Fruit fly (Drosophila melanogaster) whole organism, prepupa: ENCODE measurements around the gene Best2.

ENCODE experiments used
- Blimp-1 ChIP-seq: fragments of 200-800 bp; sonication (Bioruptor generic); optimal IDR thresholded peaks from 3 replicates; lab custom pipeline; 2017; ENCODE audit warnings: missing biosample characterization, missing genetic modification characterization, mild to moderate bottlenecking, moderate library complexity, missing genetic modification reagents
- CG10631 ChIP-seq: fragments of 200-800 bp; sonication (Bioruptor generic); optimal IDR thresholded peaks from 2 replicates; lab custom pipeline; 2016; ENCODE audit warnings: missing biosample characterization, missing genetic modification characterization
- CG10669 ChIP-seq: fragments of 200-800 bp; sonication (Bioruptor generic); optimal IDR thresholded peaks from 3 replicates; lab custom pipeline; 2018; ENCODE audit warnings: missing biosample characterization, mild to moderate bottlenecking, missing genetic modification characterization, moderate library complexity
- CG11294 ChIP-seq: fragments of 200-800 bp; sonication (Bioruptor generic); IDR thresholded peaks from 2 replicates; pipeline ENCODE4 v1.3.6; 2022; ENCODE audit warnings: missing biosample characterization, missing genetic modification characterization
- CG11762 ChIP-seq: fragments of 200-800 bp; sonication (Bioruptor generic); optimal IDR thresholded peaks from 3 replicates; lab custom pipeline; 2016; ENCODE audit warnings: missing biosample characterization, missing genetic modification characterization; ENCODE audit not compliant: insufficient read depth
- CG15336 ChIP-seq: fragments of 200-800 bp; sonication (Bioruptor generic); IDR thresholded peaks from 2 replicates; pipeline ENCODE4 v1.3.6; 2022; ENCODE audit warnings: missing biosample characterization, missing genetic modification characterization
- CG31627 ChIP-seq: fragments of 200-800 bp; sonication (Bioruptor generic); optimal IDR thresholded peaks from 3 replicates; lab custom pipeline; 2016; ENCODE audit warnings: missing biosample characterization, missing genetic modification characterization
- CG32006 ChIP-seq: fragments of 200-800 bp; sonication (Bioruptor generic); optimal IDR thresholded peaks from 3 replicates; lab custom pipeline; 2017; ENCODE audit warnings: missing biosample characterization, mild to moderate bottlenecking, missing genetic modification characterization
- CG34406 ChIP-seq: fragments of 200-800 bp; sonication (Bioruptor generic); optimal IDR thresholded peaks from 3 replicates; lab custom pipeline; 2016; ENCODE audit warnings: missing biosample characterization, missing genetic modification characterization
- CG3919 ChIP-seq: fragments of 200-800 bp; sonication (Bioruptor generic); optimal IDR thresholded peaks from 3 replicates; lab custom pipeline; 2016; ENCODE audit warnings: missing biosample characterization, missing genetic modification characterization
- CG6163 ChIP-seq: fragments of 200-800 bp; sonication (Bioruptor generic); IDR thresholded peaks from 3 replicates; pipeline ENCODE4 v1.3.6; 2022; ENCODE audit warnings: missing biosample characterization, missing genetic modification characterization
- CG6276 ChIP-seq: fragments of 200-800 bp; sonication (Bioruptor generic); optimal IDR thresholded peaks from 2 replicates; lab custom pipeline; 2017; ENCODE audit warnings: missing biosample characterization, mild to moderate bottlenecking, missing genetic modification characterization
- CG6792 ChIP-seq: fragments of 200-800 bp; sonication (Bioruptor generic); optimal IDR thresholded peaks from 3 replicates; lab custom pipeline; 2016; ENCODE audit warnings: missing biosample characterization, missing genetic modification characterization
- CG6808 ChIP-seq: fragments of 200-800 bp; sonication (Bioruptor generic); optimal IDR thresholded peaks from 3 replicates; lab custom pipeline; 2017; ENCODE audit warnings: missing biosample characterization, missing genetic modification characterization, mild to moderate bottlenecking, moderate library complexity, missing genetic modification reagents
- CG7368 ChIP-seq: fragments of 200-800 bp; sonication (Bioruptor generic); optimal IDR thresholded peaks from 3 replicates; lab custom pipeline; 2016; ENCODE audit warnings: missing biosample characterization, missing genetic modification characterization
- CG8119 ChIP-seq: fragments of 200-800 bp; sonication (Bioruptor generic); IDR thresholded peaks from 3 replicates; pipeline ENCODE4 v1.3.6; 2022; ENCODE audit warnings: missing biosample characterization, missing genetic modification characterization
- CG8319 ChIP-seq: fragments of 200-800 bp; sonication (Bioruptor generic); optimal IDR thresholded peaks from 3 replicates; lab custom pipeline; 2016; ENCODE audit warnings: missing biosample characterization, missing genetic modification characterization
- CG8632 ChIP-seq: fragments of 200-800 bp; sonication (Bioruptor generic); optimal IDR thresholded peaks from 3 replicates; lab custom pipeline; 2016; ENCODE audit warnings: missing biosample characterization, missing genetic modification characterization
- Eip75B ChIP-seq: fragments of 200-800 bp; sonication (Bioruptor generic); optimal IDR thresholded peaks from 3 replicates; lab custom pipeline; 2016; ENCODE audit warnings: missing biosample characterization, missing genetic modification characterization
- Ets21C ChIP-seq: fragments of 200-800 bp; sonication (Bioruptor generic); optimal IDR thresholded peaks from 3 replicates; lab custom pipeline; 2016; ENCODE audit warnings: missing biosample characterization, missing genetic modification characterization
- Ets96B ChIP-seq: fragments of 200-800 bp; optimal IDR thresholded peaks from 2 replicates; lab custom pipeline; 2019; ENCODE audit warnings: missing biosample characterization, mild to moderate bottlenecking, missing genetic modification characterization, moderate library complexity
- Gug ChIP-seq: fragments of 200-800 bp; sonication (Bioruptor generic); IDR thresholded peaks from 2 replicates; pipeline ENCODE4 v1.3.6; 2022; ENCODE audit warnings: missing biosample characterization, missing genetic modification characterization
- Hr38 ChIP-seq: sonication (Bioruptor generic); optimal IDR thresholded peaks from 2 replicates; lab custom pipeline; 2016; ENCODE audit warnings: missing biosample characterization, missing genetic modification characterization
- Hr39 ChIP-seq: fragments of 200-800 bp; sonication (Bioruptor generic); optimal IDR thresholded peaks from 2 replicates; lab custom pipeline; 2016; ENCODE audit warnings: missing biosample characterization, missing genetic modification characterization
- Met ChIP-seq: fragments of 200-800 bp; sonication (Bioruptor generic); optimal IDR thresholded peaks from 3 replicates; lab custom pipeline; 2016; ENCODE audit warnings: missing biosample characterization, missing genetic modification characterization
- OdsH ChIP-seq: fragments of 200-800 bp; sonication (Bioruptor generic); optimal IDR thresholded peaks from 3 replicates; lab custom pipeline; 2016; ENCODE audit warnings: missing biosample characterization, missing genetic modification characterization
- Smox ChIP-seq: fragments of 200-800 bp; sonication (Bioruptor generic); optimal IDR thresholded peaks from 3 replicates; lab custom pipeline; 2016; ENCODE audit warnings: missing biosample characterization, missing genetic modification characterization
- Sox102F ChIP-seq: fragments of 200-800 bp; sonication (Bioruptor generic); optimal IDR thresholded peaks from 2 replicates; lab custom pipeline; 2016; ENCODE audit warnings: missing biosample characterization, mild to moderate bottlenecking, missing genetic modification characterization
- Sox14 ChIP-seq: fragments of 200-800 bp; sonication (Bioruptor generic); optimal IDR thresholded peaks from 3 replicates; lab custom pipeline; 2016; ENCODE audit warnings: missing biosample characterization, missing genetic modification characterization
- Sox15 ChIP-seq: fragments of 200-800 bp; sonication (Bioruptor generic); optimal IDR thresholded peaks from 3 replicates; lab custom pipeline; 2016; ENCODE audit warnings: missing biosample characterization, missing genetic modification characterization
- achi ChIP-seq: fragments of 200-800 bp; sonication (Bioruptor generic); optimal IDR thresholded peaks from 3 replicates; lab custom pipeline; 2016; ENCODE audit warnings: missing biosample characterization, missing genetic modification characterization
- acj6 ChIP-seq: fragments of 200-800 bp; sonication (Bioruptor generic); optimal IDR thresholded peaks from 3 replicates; lab custom pipeline; 2016; ENCODE audit warnings: missing biosample characterization, missing genetic modification characterization
- cyc ChIP-seq: fragments of 200-800 bp; sonication (Bioruptor generic); optimal IDR thresholded peaks from 3 replicates; lab custom pipeline; 2016; ENCODE audit warnings: missing biosample characterization, missing genetic modification characterization
- dac ChIP-seq: fragments of 200-800 bp; sonication (Bioruptor generic); optimal IDR thresholded peaks from 2 replicates; lab custom pipeline; 2017; ENCODE audit warnings: missing biosample characterization, mild to moderate bottlenecking, missing genetic modification characterization
- eg ChIP-seq: fragments of 200-800 bp; sonication (Bioruptor generic); IDR thresholded peaks from 3 replicates; pipeline ENCODE4 v1.3.6; 2022; ENCODE audit warnings: missing biosample characterization, missing genetic modification characterization
- esn ChIP-seq: fragments of 200-800 bp; sonication (Bioruptor generic); optimal IDR thresholded peaks from 2 replicates; lab custom pipeline; 2016; ENCODE audit warnings: missing biosample characterization, mild to moderate bottlenecking, missing genetic modification characterization, moderate library complexity
- pdm3 ChIP-seq: fragments of 200-800 bp; sonication (Bioruptor generic); optimal IDR thresholded peaks from 3 replicates; lab custom pipeline; 2016; ENCODE audit warnings: missing biosample characterization, missing genetic modification characterization
- spab ChIP-seq: fragments of 200-800 bp; sonication (Bioruptor generic); optimal IDR thresholded peaks from 2 replicates; lab custom pipeline; 2017; ENCODE audit warnings: missing biosample characterization, mild to moderate bottlenecking, missing genetic modification characterization, missing genetic modification reagents
- svp ChIP-seq: fragments of 200-800 bp; sonication (Bioruptor generic); peaks from one replicate; lab custom pipeline; 2016; ENCODE audit warnings: missing biosample characterization, missing genetic modification characterization
- topi ChIP-seq: fragments of 200-800 bp; sonication (Bioruptor generic); optimal IDR thresholded peaks from 3 replicates; lab custom pipeline; 2016; ENCODE audit warnings: missing biosample characterization, missing genetic modification characterization
- vri ChIP-seq: fragments of 200-800 bp; sonication (Bioruptor generic); optimal IDR thresholded peaks from 3 replicates; lab custom pipeline; 2016; ENCODE audit warnings: missing biosample characterization, mild to moderate bottlenecking, missing genetic modification characterization

The Best2 gene

DNA sequence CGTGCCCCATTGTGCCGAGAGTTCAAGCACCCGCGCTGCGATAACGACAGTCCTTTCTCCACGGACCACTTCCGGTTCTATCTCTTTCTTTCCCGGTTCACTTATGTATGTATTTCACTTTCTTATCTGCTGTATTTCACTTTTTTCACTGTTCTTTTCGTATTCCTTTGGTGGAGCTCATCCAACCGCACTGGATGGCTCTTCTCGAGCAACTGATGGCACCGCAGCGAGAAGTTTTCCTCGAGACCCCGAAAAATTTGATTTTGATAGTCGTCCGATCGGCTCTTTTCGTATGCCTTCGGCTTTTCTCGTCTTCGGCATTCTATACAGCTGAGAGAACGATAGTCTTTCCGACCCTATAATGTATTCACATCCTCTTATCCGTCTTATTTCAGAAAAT, 38.7 kb downstream of the Best2 start, which contains the start of gene LanA (continued):
- TF ChIP-seq eg (GFP tag; lab: Robert Waterston, UW) (peak; percentile 14; the same call in 1 of the 3 replicates), Ets96B (tag; lab: Kevin White, UChicago) (no peak), CG3919 (GFP tag; lab: Kevin White, UChicago) (peak; percentile 7), Ets21C (no peak), CG11294 (GFP tag; lab: Robert Waterston, UW) (no peak), CG15336 (GFP tag; lab: Robert Waterston, UW) (no peak; the same call in 1 of the 2 replicates), Sox15 (GFP tag; lab: Kevin White, UChicago) (no peak), CG8319 (GFP tag; lab: Kevin White, UChicago) (no peak), CG10669 (GFP tag; lab: Kevin White, UChicago) (no peak), Blimp-1 (GFP tag; lab: Kevin White, UChicago) (peak; percentile 67), CG6276 (GFP tag; lab: Kevin White, UChicago) (no peak), OdsH (GFP tag; lab: Kevin White, UChicago) (no peak), CG11762 (no peak), cyc (GFP tag; lab: Kevin White, UChicago) (no peak), CG8119 (GFP tag; lab: Robert Waterston, UW) (no peak)

DNA sequence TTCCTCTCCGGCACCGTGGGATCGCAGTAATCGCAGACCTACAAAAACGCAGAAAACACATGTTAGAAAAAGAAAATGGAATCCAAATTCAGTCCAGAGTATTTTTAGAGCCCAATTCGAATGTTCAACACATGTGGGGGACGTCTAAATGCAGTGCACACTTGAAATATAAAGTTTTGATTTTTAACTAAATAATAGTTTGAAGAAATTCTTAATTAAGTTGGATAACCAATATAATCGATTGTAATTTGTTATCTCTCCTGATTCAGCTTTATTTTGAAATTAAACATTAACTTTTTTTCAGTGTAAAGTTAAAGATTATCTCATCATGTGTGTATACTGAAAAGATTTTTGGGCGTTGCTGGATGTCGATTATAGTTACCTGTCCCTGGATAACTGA, 39.3 kb downstream of the Best2 start:
- TF ChIP-seq svp (GFP tag; lab: Kevin White, UChicago) (peak; percentile 65), Hr39 (peak; percentile 52), esn (peak; percentile 69), CG7368 (no peak), CG31627 (GFP tag; lab: Kevin White, UChicago) (peak; percentile 35), CG15336 (GFP tag; lab: Robert Waterston, UW) (peak; percentile 29; the same call in 1 of the 2 replicates), Gug (GFP tag; lab: Robert Waterston, UW) (peak; percentile 26; the same call in 1 of the 2 replicates), vri (peak; percentile 29), CG32006 (peak; percentile 50), Eip75B (no peak), achi (GFP tag; lab: Kevin White, UChicago) (peak; percentile 21), acj6 (GFP tag; lab: Kevin White, UChicago) (peak; percentile 42), dac (GFP tag; lab: Kevin White, UChicago) (no peak), CG10631 (GFP tag; lab: Kevin White, UChicago) (peak; percentile 55), Sox102F (peak; percentile 53), spab (no peak), CG8119 (GFP tag; lab: Robert Waterston, UW) (peak; percentile 47; the same call in 2 of the 3 replicates), Sox14 (GFP tag; lab: Kevin White, UChicago) (no peak), pdm3 (GFP tag; lab: Kevin White, UChicago) (no peak), CG6808 (GFP tag; lab: Kevin White, UChicago) (no peak), Met (peak; percentile 67), CG34406 (GFP tag; lab: Kevin White, UChicago) (peak; percentile 4), CG8632 (GFP tag; lab: Kevin White, UChicago) (peak; percentile 30), CG6792 (GFP tag; lab: Kevin White, UChicago) (peak; percentile 37), Smox (GFP tag; lab: Kevin White, UChicago) (no peak), Hr38 (no peak), CG11762 (no peak), topi (GFP tag; lab: Kevin White, UChicago) (no peak), cyc (GFP tag; lab: Kevin White, UChicago) (no peak), eg (GFP tag; lab: Robert Waterston, UW) (peak; percentile 52; the same call in 2 of the 3 replicates), CG6163 (GFP tag; lab: Robert Waterston, UW) (0 out of 3 replicates have a peak, but pooled peaks have one; percentile 35), Ets21C (no peak)
